Worm (Caenorhabditis elegans) whole organism, early embryonic: ENCODE measurements around the gene F16H6.8.

Experiments used
- B0310.2 ChIP-seq: sonication (generic microtip); optimal IDR thresholded peaks from 2 replicates; lab custom pipeline; 2016; ENCODE audit warnings: mild to moderate bottlenecking, missing genetic modification characterization, missing compliant biosample characterization
- F13C5.2 ChIP-seq: sonication (generic microtip); optimal IDR thresholded peaks from 2 replicates; lab custom pipeline; 2017; ENCODE audit warnings: mild to moderate bottlenecking, missing genetic modification characterization, inconsistent platforms, missing compliant biosample characterization
- aly-1 ChIP-seq: sonication (generic microtip); optimal IDR thresholded peaks from 2 replicates; lab custom pipeline; 2016; ENCODE audit warnings: missing genetic modification characterization, missing compliant biosample characterization
- ama-1 ChIP-seq: fragments of 150-350 bp; optimal IDR thresholded peaks from 2 replicates; lab custom pipeline; 2014
- ceh-13 ChIP-seq: fragments of 200-800 bp; sonication (Bioruptor generic); optimal IDR thresholded peaks from 2 replicates; lab custom pipeline; 2018; ENCODE audit warnings: mild to moderate bottlenecking, missing genetic modification characterization, missing compliant biosample characterization
- ceh-36 ChIP-seq: sonication (generic microtip); optimal IDR thresholded peaks from 2 replicates; lab custom pipeline; 2016; ENCODE audit warnings: missing genetic modification characterization, inconsistent platforms, missing compliant biosample characterization
- ets-7 ChIP-seq: sonication (generic microtip); optimal IDR thresholded peaks from 2 replicates; lab custom pipeline; 2016; ENCODE audit warnings: missing genotype, missing genetic modification characterization, missing compliant biosample characterization
- flt-1 ChIP-seq: fragments of 200-800 bp; sonication (Bioruptor generic); IDR thresholded peaks from 2 replicates; pipeline ENCODE4 v1.3.6; 2022; ENCODE audit warnings: missing genetic modification characterization, missing compliant biosample characterization
- hmbx-1 ChIP-seq: sonication (generic microtip); optimal IDR thresholded peaks from 2 replicates; lab custom pipeline; 2016; ENCODE audit warnings: mild to moderate bottlenecking, missing genetic modification characterization, missing compliant biosample characterization
- hmg-4 ChIP-seq: fragments of 200-800 bp; sonication (Bioruptor generic); optimal IDR thresholded peaks from 2 replicates; lab custom pipeline; 2018; ENCODE audit warnings: mild to moderate bottlenecking, missing genetic modification characterization, missing compliant biosample characterization
- hnd-1 ChIP-seq: sonication (generic microtip); optimal IDR thresholded peaks from 2 replicates; lab custom pipeline; 2016; ENCODE audit warnings: missing genetic modification characterization, missing compliant biosample characterization
- pes-1 ChIP-seq: fragments of 200-800 bp; sonication (Bioruptor generic); IDR thresholded peaks from 2 replicates; pipeline ENCODE4 v1.3.6; 2022; ENCODE audit warnings: missing genetic modification reagents, missing genetic modification characterization, missing compliant biosample characterization
- scrt-1 ChIP-seq: fragments of 200-800 bp; sonication (Bioruptor generic); IDR thresholded peaks from 2 replicates; pipeline ENCODE4 v1.3.6; 2022; ENCODE audit warnings: missing genetic modification characterization, missing compliant biosample characterization
- sea-1 ChIP-seq: fragments of 200-800 bp; sonication (Bioruptor generic); conservative IDR thresholded peaks from 2 replicates; pipeline ENCODE4 v1.3.6; 2022; ENCODE audit warnings: missing genetic modification characterization, missing compliant biosample characterization
- tbx-11 ChIP-seq: fragments of 200-800 bp; sonication (Bioruptor generic); IDR thresholded peaks from 2 replicates; pipeline ENCODE4 v1.3.6; 2022; ENCODE audit warnings: missing genetic modification characterization, missing compliant biosample characterization
- tbx-37 ChIP-seq: fragments of 200-800 bp; sonication (Bioruptor generic); conservative IDR thresholded peaks from 2 replicates; pipeline ENCODE4 v1.3.6; 2022; ENCODE audit warnings: missing genetic modification reagents, missing genetic modification characterization, missing compliant biosample characterization
- tra-4 ChIP-seq: sonication (generic microtip); optimal IDR thresholded peaks from 2 replicates; lab custom pipeline; 2017; ENCODE audit warnings: missing genetic modification characterization, missing compliant biosample characterization

F16H6.8 gene

DNA sequence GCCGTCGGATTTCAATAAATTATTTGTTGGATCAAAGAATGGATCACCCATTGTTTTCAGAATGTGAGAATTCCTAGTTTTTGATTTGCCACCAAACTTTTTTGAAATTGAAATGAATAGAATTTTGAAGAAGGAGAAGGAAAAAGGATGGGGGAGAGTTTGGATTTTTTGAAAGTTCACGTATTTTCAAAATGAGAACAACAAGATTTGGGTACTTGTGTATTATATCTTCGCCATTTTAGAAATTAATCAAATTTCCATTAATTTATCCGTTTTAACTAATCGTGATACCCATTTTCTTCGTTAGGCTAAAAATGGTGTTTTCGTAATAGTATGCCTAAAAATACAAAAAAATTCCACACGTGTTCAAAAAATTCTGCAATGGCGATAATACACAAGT is 44.5 kb downstream of the F16H6.8 start, which contains the start of gene C14A6.8:
C14A6.8 (minus strand) TSS at position 101 of the 400 bp plus-strand sequence.
- no peak for TF ChIP-seq hmbx-1 (tag; lab: Kevin White, UChicago)
- no peak for TF ChIP-seq F13C5.2
- no peak for TF ChIP-seq ceh-36
- no peak for TF ChIP-seq ama-1 (lab: Kevin White, UChicago)
- no peak for TF ChIP-seq tbx-11 (GFP tag; lab: Robert Waterston, UW)
- TF ChIP-seq ceh-13, result no peak
- no peak for TF ChIP-seq B0310.2 (tag; lab: Kevin White, UChicago)
- no peak for TF ChIP-seq tra-4 (tag; lab: Kevin White, UChicago)
- no peak for TF ChIP-seq pes-1 (GFP tag; lab: Robert Waterston, UW)
- TF ChIP-seq scrt-1 (GFP tag; lab: Robert Waterston, UW), result no peak
- TF ChIP-seq hnd-1, result no peak
- TF ChIP-seq hmg-4, result no peak
- no peak for TF ChIP-seq ets-7
- TF ChIP-seq aly-1 (tag; lab: Kevin White, UChicago), result no peak

DNA sequence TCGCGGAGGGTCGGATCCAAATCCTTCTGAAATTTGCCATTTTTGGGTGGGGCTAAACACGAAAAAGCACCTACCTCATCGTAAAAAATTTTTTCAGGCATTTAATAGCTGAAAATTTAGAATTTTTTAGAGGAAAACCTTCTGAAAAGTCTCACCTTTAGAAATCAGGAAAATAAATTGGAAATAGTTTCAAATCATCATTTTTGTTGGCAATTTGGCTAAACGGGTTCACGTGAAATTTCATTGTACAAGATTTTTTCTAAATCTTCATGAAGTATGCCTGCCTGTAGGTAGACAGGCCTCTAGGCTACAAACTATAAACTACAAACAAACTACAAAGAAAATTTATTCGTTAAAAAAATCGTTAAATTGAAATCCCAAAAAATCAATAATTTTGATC is 47.8 kb downstream of the F16H6.8 start, which contains the start of gene C14A6.7:
C14A6.7 (minus strand) TSS at position 101 of the 400 bp plus-strand sequence.
- TF ChIP-seq hmg-4, result no peak
- TF ChIP-seq ceh-36, result no peak
- TF ChIP-seq flt-1 (GFP tag; lab: Robert Waterston, UW), result no peak
- TF ChIP-seq hmbx-1 (tag; lab: Kevin White, UChicago), result no peak
- TF ChIP-seq F13C5.2, result no peak
- TF ChIP-seq scrt-1 (GFP tag; lab: Robert Waterston, UW), result no peak
- no peak for TF ChIP-seq tbx-37
- no peak for TF ChIP-seq ama-1 (lab: Kevin White, UChicago)

DNA sequence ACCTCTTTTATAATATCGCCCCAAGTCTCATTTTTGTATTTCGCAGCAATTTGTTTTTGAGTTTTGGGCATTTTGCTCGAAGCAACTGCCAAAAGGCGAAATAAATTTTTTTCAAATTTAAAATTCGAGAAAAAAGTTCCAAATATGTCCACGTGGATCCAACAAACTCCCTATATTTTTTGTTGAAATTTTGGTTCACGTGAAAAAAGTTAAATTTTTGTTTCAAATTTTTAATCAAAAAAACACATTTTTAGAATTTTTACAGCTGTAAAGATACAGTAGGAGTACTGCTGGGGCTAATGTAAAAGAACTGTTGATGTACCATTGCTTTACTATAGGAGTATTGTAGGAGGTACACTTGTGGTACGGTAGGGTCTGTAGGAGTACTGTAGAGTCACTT is 48.9 kb downstream of the F16H6.8 start, which contains the start of gene C14A6.6:
C14A6.6 (minus strand) TSS at position 101 of the 400 bp plus-strand sequence.
- TF ChIP-seq ceh-13, result no peak
- TF ChIP-seq flt-1 (GFP tag; lab: Robert Waterston, UW), result no peak
- TF ChIP-seq ceh-36, result no peak
- no peak for TF ChIP-seq scrt-1 (GFP tag; lab: Robert Waterston, UW)
- TF ChIP-seq aly-1 (tag; lab: Kevin White, UChicago), result no peak
- no peak for TF ChIP-seq hmg-4
- no peak for TF ChIP-seq tra-4 (tag; lab: Kevin White, UChicago)
- TF ChIP-seq pes-1 (GFP tag; lab: Robert Waterston, UW), result no peak

DNA sequence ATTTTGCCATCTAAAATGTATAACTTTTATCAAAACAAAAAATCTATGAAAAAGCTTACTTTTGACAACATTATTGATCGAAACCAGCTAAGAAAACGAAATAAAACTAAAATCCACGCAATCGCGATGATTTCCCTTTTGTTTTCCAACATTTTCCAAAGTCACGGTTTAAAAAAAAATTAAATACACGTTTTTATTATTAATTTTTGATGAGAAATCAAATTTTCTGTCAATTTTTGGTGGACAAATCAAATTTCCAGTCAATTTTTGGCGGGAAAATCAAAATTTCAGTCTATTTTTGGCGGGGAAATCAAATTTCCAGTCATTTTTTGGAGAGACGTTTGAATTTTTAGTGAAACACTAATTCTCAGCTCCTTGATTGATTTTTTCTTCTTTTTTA is 51.3 kb downstream of the F16H6.8 start, which contains the start of gene C14A6.5:
C14A6.5 (minus strand) TSS at position 101 of the 400 bp plus-strand sequence.
- TF ChIP-seq hmbx-1 (tag; lab: Kevin White, UChicago) (no peak), ama-1 (lab: Kevin White, UChicago) (no peak), tra-4 (tag; lab: Kevin White, UChicago) (no peak), F13C5.2 (no peak), flt-1 (GFP tag; lab: Robert Waterston, UW) (no peak), scrt-1 (GFP tag; lab: Robert Waterston, UW) (no peak), pes-1 (GFP tag; lab: Robert Waterston, UW) (no peak), hnd-1 (no peak), sea-1 (no peak), B0310.2 (tag; lab: Kevin White, UChicago) (no peak), ets-7 (no peak), ceh-36 (no peak), aly-1 (tag; lab: Kevin White, UChicago) (no peak), ceh-13 (no peak), hmg-4 (no peak), tbx-37 (no peak), tbx-11 (GFP tag; lab: Robert Waterston, UW) (no peak)
